Worm (Caenorhabditis elegans): ENCODE results near the gene F55H2.5.

F55H2.5 gene

DNA sequence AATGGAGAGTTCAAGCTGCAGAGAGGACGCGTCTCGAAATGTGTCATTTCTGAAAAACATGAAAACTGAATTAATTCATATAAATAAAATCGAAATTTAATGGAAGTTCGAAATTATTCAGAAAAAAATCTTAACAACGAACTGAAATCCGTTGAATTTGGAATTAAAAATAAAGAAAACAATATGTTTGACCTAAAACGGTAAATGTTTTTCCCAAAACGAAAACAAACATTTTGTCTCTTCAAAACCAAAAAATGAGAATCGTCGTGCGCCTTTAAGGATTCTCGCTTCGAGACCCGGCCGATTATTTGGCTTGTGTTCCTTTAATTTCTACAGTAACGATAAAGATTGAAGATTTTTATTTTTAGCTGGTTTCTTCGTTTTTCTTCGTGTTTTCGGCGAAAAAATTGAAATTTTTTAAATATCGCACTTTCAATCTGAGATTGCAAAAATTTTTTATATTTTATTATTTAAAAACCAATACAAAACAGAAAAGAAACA lies 48.2 kb downstream of the F55H2.5 start, which contains the start of gene C48B4.7 (continued):
- TF ChIP-seq madf-6 (GFP tag; IDR thresholded peaks at IDR 0.05), result peak; percentile 90

DNA sequence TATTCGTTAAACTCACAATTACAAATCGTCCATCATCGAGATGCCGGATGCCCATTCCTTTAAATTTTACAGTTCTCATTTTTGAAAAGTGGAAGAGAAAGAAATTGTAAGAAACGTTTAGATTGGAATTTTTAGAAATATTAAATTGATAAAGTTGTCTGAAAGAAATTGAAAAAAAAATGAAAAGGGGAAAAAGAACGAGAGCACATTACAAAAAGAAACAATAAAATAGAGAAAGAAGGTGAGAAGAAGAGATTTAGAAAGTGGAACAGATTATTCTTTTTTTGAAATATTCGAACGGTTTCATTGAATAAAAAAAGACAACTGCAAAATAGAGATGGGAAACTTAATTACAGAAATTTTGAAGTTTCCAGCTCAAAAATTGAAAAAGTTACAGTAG lies 49.9 kb downstream of the F55H2.5 start, which contains the start of gene C48B4.8:
TSS of gene C48B4.8 (minus strand) at position 101 of the 400 bp plus-strand sequence.
- TF ChIP-seq snpc-4 (GFP tag; optimal IDR thresholded peaks at IDR 0.05), result no peak
- TF ChIP-seq snpc-4 (tag; optimal IDR thresholded peaks at IDR 0.05), result no peak
- no peak for TF ChIP-seq F52B5.7 (tag; optimal IDR thresholded peaks at IDR 0.05)
- no peak for TF ChIP-seq lin-26 (GFP tag; IDR thresholded peaks at IDR 0.05)
- no peak for TF ChIP-seq nfya-2 (GFP tag; IDR thresholded peaks at IDR 0.05)
- TF ChIP-seq madf-3 (GFP tag; IDR thresholded peaks at IDR 0.05), result no peak

Measured in whole organism, young adult.